Worm (Caenorhabditis elegans): Measurements from ENCODE around the gene ife-2.

- no peak for TF ChIP-seq him-1 (tag; optimal IDR thresholded peaks at IDR 0.05)
- no peak for TF ChIP-seq dao-5 (tag; optimal IDR thresholded peaks at IDR 0.05)
Observed at ce11 chrX:357792-358191, 24.7 kb downstream of the ife-2 start, which contains the start of gene C04E7.1.
